Fruit fly (Drosophila melanogaster) whole organism, adult: ENCODE data around the gene GATAd.
A peak's percentile ranks its signal among the peaks of the same experiment; 100 is the strongest.

Experiments used
- CG11617 ChIP-seq: fragments of 200-800 bp; sonication (Bioruptor generic); optimal IDR thresholded peaks from 2 replicates; lab custom pipeline; 2017; ENCODE audit warnings: mild to moderate bottlenecking, missing biosample characterization, missing genetic modification reagents, missing genetic modification characterization
- CG12768 ChIP-seq: fragments of 200-800 bp; sonication (Bioruptor generic); optimal IDR thresholded peaks from 2 replicates; lab custom pipeline; 2017; ENCODE audit warnings: missing biosample characterization, missing genetic modification characterization, mild to moderate bottlenecking, moderate library complexity, missing genetic modification reagents
- CG14711 ChIP-seq: fragments of 200-800 bp; sonication (Bioruptor generic); optimal IDR thresholded peaks from 2 replicates; lab custom pipeline; 2018; ENCODE audit warnings: missing biosample characterization, mild to moderate bottlenecking, missing genetic modification characterization, moderate library complexity
- CG1620 ChIP-seq: fragments of 200-800 bp; sonication (Bioruptor generic); optimal IDR thresholded peaks from 2 replicates; lab custom pipeline; 2016; ENCODE audit warnings: missing biosample characterization, missing genetic modification characterization
- CG33017 ChIP-seq: fragments of 200-800 bp; sonication (Bioruptor generic); optimal IDR thresholded peaks from 2 replicates; lab custom pipeline; 2018; ENCODE audit warnings: missing biosample characterization, mild to moderate bottlenecking, missing genetic modification characterization, moderate library complexity
- CG5204 ChIP-seq: fragments of 200-800 bp; sonication (Bioruptor generic); optimal IDR thresholded peaks from 2 replicates; lab custom pipeline; 2016; ENCODE audit warnings: missing biosample characterization, missing genetic modification characterization
- CG7045 ChIP-seq: fragments of 200-800 bp; sonication (Bioruptor generic); optimal IDR thresholded peaks from 2 replicates; lab custom pipeline; 2017; ENCODE audit warnings: missing biosample characterization, mild to moderate bottlenecking, missing genetic modification characterization
- CG7101 ChIP-seq: fragments of 200-800 bp; sonication (Bioruptor generic); optimal IDR thresholded peaks from 2 replicates; lab custom pipeline; 2018; ENCODE audit warnings: missing biosample characterization, mild to moderate bottlenecking, missing genetic modification characterization, moderate library complexity
- Clk ChIP-seq: fragments of 200-800 bp; sonication (Bioruptor generic); optimal IDR thresholded peaks from 2 replicates; lab custom pipeline; 2017; ENCODE audit warnings: missing biosample characterization, missing genetic modification characterization
- Crg-1 ChIP-seq: fragments of 200-800 bp; sonication (Bioruptor generic); optimal IDR thresholded peaks from 2 replicates; lab custom pipeline; 2016; ENCODE audit warnings: missing biosample characterization, missing genetic modification characterization
- Hr96 ChIP-seq: fragments of 200-800 bp; sonication (Bioruptor generic); optimal IDR thresholded peaks from 2 replicates; lab custom pipeline; 2016; ENCODE audit warnings: missing biosample characterization, missing genetic modification characterization
- Mnt ChIP-seq: fragments of 200-800 bp; sonication (Bioruptor generic); optimal IDR thresholded peaks from 2 replicates; lab custom pipeline; 2016; ENCODE audit warnings: missing biosample characterization, mild to moderate bottlenecking, missing genetic modification characterization
- bab1 ChIP-seq: fragments of 200-800 bp; sonication (Bioruptor generic); optimal IDR thresholded peaks from 3 replicates; lab custom pipeline; 2019; ENCODE audit warnings: missing biosample characterization, mild to moderate bottlenecking, missing genetic modification characterization, moderate library complexity
- cic ChIP-seq: fragments of 200-800 bp; sonication (Bioruptor generic); optimal IDR thresholded peaks from 2 replicates; lab custom pipeline; 2017; ENCODE audit warnings: missing biosample characterization, mild to moderate bottlenecking, missing genetic modification characterization, moderate library complexity
- cnc ChIP-seq, 2 experiments: fragments of >200 bp; optimal IDR thresholded peaks; 2 replicates each; lab custom pipeline; 2017
- kay ChIP-seq: fragments of 200-800 bp; sonication (Bioruptor generic); peaks from one replicate; lab custom pipeline; 2016; ENCODE audit warnings: missing biosample characterization, missing genetic modification characterization, borderline replicate concordance
- ovo ChIP-seq: fragments of 200-800 bp; sonication (Bioruptor generic); optimal IDR thresholded peaks from 2 replicates; lab custom pipeline; 2016; ENCODE audit warnings: missing biosample characterization, missing genetic modification characterization
- pad ChIP-seq: fragments of 200-800 bp; sonication (Bioruptor generic); optimal IDR thresholded peaks from 3 replicates; lab custom pipeline; 2017; ENCODE audit warnings: missing biosample characterization, missing genetic modification characterization, mild to moderate bottlenecking, moderate library complexity, missing genetic modification reagents
- tj ChIP-seq: fragments of 200-800 bp; sonication (Bioruptor generic); optimal IDR thresholded peaks from 3 replicates; lab custom pipeline; 2017; ENCODE audit warnings: missing biosample characterization, mild to moderate bottlenecking, missing genetic modification characterization, moderate library complexity
- toe ChIP-seq: fragments of 200-800 bp; sonication (Bioruptor generic); optimal IDR thresholded peaks from 2 replicates; lab custom pipeline; 2016; ENCODE audit warnings: missing biosample characterization, missing genetic modification characterization

GATAd gene

DNA sequence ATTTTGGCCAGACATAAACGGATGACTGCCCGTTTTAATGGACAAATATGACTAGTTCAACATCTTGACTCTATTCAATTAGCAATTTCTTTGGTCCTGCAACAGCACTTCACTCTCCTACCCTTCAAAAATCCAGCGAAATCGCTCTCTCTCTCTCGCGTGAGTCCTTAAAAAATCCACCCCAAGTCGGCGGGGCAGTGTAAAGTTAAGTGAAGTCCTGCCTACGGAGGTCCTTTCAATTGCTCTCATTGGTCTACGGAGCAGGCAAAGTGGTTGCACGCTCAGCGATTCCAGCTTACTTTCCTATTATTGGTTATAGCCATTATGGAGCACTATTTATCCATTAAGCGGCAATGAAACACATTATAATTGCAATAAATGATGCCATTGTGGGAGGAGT, 20.3 kb downstream of the GATAd start, which contains the start of gene CG34367:
Gene CG34367, minus strand, starts transcription at position 35 of the 400 bp plus-strand sequence.
- TF ChIP-seq CG7101 (tag; lab: Kevin White, UChicago) = no peak
- TF ChIP-seq cnc (optimal IDR thresholded peaks at IDR 0.05; lab: Kevin White, UChicago) = no peak
- no peak for TF ChIP-seq CG1620
- no peak for TF ChIP-seq Hr96 (GFP tag; lab: Kevin White, UChicago)
- no peak for TF ChIP-seq CG7045
- no peak for TF ChIP-seq kay
- TF ChIP-seq Clk (GFP tag; lab: Kevin White, UChicago) = no peak
- no peak for TF ChIP-seq CG14711 (tag; lab: Kevin White, UChicago)
- no peak for TF ChIP-seq cic (GFP tag; lab: Kevin White, UChicago)
- no peak for TF ChIP-seq toe (GFP tag; lab: Kevin White, UChicago)
- TF ChIP-seq CG5204 (GFP tag; lab: Kevin White, UChicago) = no peak
- no peak for TF ChIP-seq Crg-1 (GFP tag; lab: Kevin White, UChicago)
- no peak for TF ChIP-seq bab1 (GFP tag; lab: Kevin White, UChicago)
- no peak for TF ChIP-seq ovo (GFP tag; lab: Kevin White, UChicago)
- no peak for TF ChIP-seq CG33017 (tag; lab: Kevin White, UChicago)
- no peak for TF ChIP-seq Mnt (GFP tag; lab: Kevin White, UChicago)
- TF ChIP-seq tj (GFP tag; lab: Kevin White, UChicago) = no peak
- TF ChIP-seq CG11617 (GFP tag; lab: Kevin White, UChicago) = no peak

DNA sequence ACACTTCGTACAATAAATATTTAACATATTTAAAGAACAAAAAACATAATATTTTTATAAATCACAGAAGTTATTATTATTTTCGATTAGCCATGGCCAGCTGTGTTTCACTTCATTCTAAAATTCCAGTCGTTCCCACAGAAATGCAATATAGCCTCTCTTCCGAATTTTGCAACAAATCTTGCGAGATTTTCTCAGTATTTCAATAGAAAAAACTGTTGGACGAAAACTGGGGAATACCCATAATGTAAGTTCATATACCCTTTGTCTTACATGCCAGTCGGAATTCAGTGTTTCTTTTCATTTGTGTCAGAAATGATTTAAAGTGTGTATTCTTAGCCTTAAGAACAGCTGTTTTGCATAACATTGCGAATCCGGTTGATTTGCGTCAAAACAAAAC, 23.0 kb downstream of the GATAd start, which contains the start of the genes CtsL4 and ClpP:
Gene CtsL4, minus strand, starts transcription at position 90 of the 400 bp plus-strand sequence.
Gene ClpP, plus strand, starts transcription at position 288 of the 400 bp plus-strand sequence.
- no peak for TF ChIP-seq CG5204 (GFP tag; lab: Kevin White, UChicago)
- TF ChIP-seq tj (GFP tag; lab: Kevin White, UChicago) = peak; percentile 72
- TF ChIP-seq cnc (optimal IDR thresholded peaks at IDR 0.05; lab: Kevin White, UChicago) = no peak
- no peak for TF ChIP-seq Mnt (GFP tag; lab: Kevin White, UChicago)
- TF ChIP-seq Crg-1 (GFP tag; lab: Kevin White, UChicago) = no peak
- no peak for TF ChIP-seq CG33017 (tag; lab: Kevin White, UChicago)
- TF ChIP-seq pad (GFP tag; lab: Kevin White, UChicago) = no peak
- no peak for TF ChIP-seq ovo (GFP tag; lab: Kevin White, UChicago)
- TF ChIP-seq CG11617 (GFP tag; lab: Kevin White, UChicago) = peak; percentile 35
- no peak for TF ChIP-seq Clk (GFP tag; lab: Kevin White, UChicago)
- peak; percentile 6 for TF ChIP-seq CG1620
- TF ChIP-seq CG14711 (tag; lab: Kevin White, UChicago) = no peak
- no peak for TF ChIP-seq toe (GFP tag; lab: Kevin White, UChicago)
- TF ChIP-seq bab1 (GFP tag; lab: Kevin White, UChicago) = no peak
- peak; percentile 36 for TF ChIP-seq CG7101 (tag; lab: Kevin White, UChicago)
- no peak for TF ChIP-seq kay

DNA sequence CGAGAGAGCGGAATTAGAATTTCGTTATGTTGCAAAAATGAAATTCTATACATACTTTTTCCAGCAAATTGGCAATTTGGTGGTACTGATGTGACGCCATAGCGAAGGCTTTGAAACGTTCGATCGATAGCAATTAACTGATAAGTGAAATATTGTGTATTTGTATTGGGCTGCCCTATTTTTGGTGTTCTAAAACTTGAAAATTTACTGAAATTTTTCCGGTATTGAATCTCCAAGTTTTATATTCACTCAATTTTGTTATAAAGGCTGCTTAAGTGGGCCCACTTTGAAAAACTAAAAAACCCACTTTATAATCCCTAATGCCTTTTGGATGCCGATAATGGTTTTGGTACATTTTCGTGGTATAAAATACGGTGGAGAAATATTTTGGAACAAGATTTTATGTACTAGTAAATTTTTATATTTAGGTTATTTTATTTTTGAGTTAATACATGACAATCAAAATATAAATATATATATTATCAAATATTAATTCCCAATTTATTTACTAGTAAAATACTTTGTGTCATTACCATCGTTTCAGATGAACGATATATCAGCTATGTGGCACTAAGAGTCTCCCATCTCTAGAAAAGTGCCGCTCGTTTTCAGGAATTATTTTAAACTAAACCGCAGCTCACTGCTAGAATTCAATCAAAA, 29.0 kb downstream of the GATAd start, which contains the start of the genes Cand1 and pim:
Gene Cand1, minus strand, starts transcription at position 300 of the 660 bp plus-strand sequence.
Gene pim, plus strand, starts transcription at position 582 of the 660 bp plus-strand sequence.
- no peak for TF ChIP-seq CG7045
- TF ChIP-seq CG7101 (tag; lab: Kevin White, UChicago) = peak; percentile 50

DNA sequence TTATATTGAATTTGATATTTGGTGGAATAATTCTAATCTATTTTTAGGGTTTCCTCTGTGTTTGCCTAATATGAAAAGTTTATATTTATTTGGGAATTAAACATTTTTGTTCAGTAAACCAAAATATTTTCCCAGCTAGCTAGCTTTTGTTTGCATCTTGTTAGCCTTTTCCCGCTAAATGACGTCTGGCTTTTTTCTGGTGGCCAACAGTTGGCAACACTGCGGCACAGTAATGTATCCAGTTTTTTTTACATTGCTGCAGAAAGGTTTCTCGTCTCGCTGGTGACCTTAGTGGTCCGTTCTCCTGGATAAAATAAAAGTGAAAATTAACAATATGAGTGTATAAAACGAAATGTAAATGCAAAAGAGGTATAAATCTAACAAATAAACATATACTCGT, 30.7 kb downstream of the GATAd start, which contains the start of gene lft:
Gene lft, plus strand, starts transcription at position 243 of the 400 bp plus-strand sequence.
- TF ChIP-seq ovo (GFP tag; lab: Kevin White, UChicago) (no peak), Clk (GFP tag; lab: Kevin White, UChicago) (no peak), CG12768 (GFP tag; lab: Kevin White, UChicago) (no peak), toe (GFP tag; lab: Kevin White, UChicago) (no peak), cic (GFP tag; lab: Kevin White, UChicago) (no peak)

DNA sequence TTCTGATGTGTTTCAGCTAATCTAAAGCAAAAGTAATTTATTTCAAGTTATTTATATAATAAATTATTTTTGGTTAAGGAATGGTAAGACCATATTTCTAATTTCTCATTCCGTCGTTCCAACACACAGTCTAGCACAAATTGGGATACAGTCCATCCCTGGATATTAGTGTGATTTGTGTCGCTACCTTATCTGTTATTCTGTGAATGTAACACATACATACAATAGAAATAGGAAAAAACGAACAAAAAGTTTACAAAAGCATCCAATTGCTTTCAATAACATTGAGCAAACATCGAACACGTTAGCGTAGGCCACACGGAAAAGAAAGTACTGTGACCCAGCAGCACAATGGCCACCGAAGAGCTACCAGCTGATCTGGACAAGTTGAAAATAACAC, 33.0 kb downstream of the GATAd start, which contains the start of gene CG5056:
Gene CG5056, plus strand, starts transcription at position 168 of the 400 bp plus-strand sequence.
- TF ChIP-seq Hr96 (GFP tag; lab: Kevin White, UChicago) = no peak
- TF ChIP-seq Clk (GFP tag; lab: Kevin White, UChicago) = no peak
- no peak for TF ChIP-seq CG7101 (tag; lab: Kevin White, UChicago)
- no peak for TF ChIP-seq kay
- TF ChIP-seq CG11617 (GFP tag; lab: Kevin White, UChicago) = no peak
- TF ChIP-seq Crg-1 (GFP tag; lab: Kevin White, UChicago) = peak; percentile 12
- TF ChIP-seq CG1620 = no peak
- no peak for TF ChIP-seq cic (GFP tag; lab: Kevin White, UChicago)
- TF ChIP-seq CG33017 (tag; lab: Kevin White, UChicago) = peak; percentile 10
- no peak for TF ChIP-seq CG7045
- TF ChIP-seq bab1 (GFP tag; lab: Kevin White, UChicago) = peak; percentile 69
- TF ChIP-seq CG12768 (GFP tag; lab: Kevin White, UChicago) = no peak
- no peak for TF ChIP-seq Mnt (GFP tag; lab: Kevin White, UChicago)
- TF ChIP-seq ovo (GFP tag; lab: Kevin White, UChicago) = no peak
- no peak for TF ChIP-seq toe (GFP tag; lab: Kevin White, UChicago)
- no peak for TF ChIP-seq CG5204 (GFP tag; lab: Kevin White, UChicago)
- TF ChIP-seq cnc (optimal IDR thresholded peaks at IDR 0.05; lab: Kevin White, UChicago) = no peak
- no peak for TF ChIP-seq pad (GFP tag; lab: Kevin White, UChicago)
- TF ChIP-seq tj (GFP tag; lab: Kevin White, UChicago) = no peak
- TF ChIP-seq CG14711 (tag; lab: Kevin White, UChicago) = peak; percentile 37
